Worm (Caenorhabditis elegans): ENCODE measurements around the gene mpst-4.

ce11 chrII:4851594-4852106 lies 11.6 kb downstream of the mpst-4 start, which contains the start of gene dnj-9:
- TF ChIP-seq ceh-22 (tag; optimal IDR thresholded peaks at IDR 0.05): no peak
- TF ChIP-seq mec-3 (tag; optimal IDR thresholded peaks at IDR 0.05; ENCODE audit: borderline replicate concordance): no peak
- TF ChIP-seq pqm-1 (tag; optimal IDR thresholded peaks at IDR 0.05): no peak
- peak; percentile 11 for TF ChIP-seq hlh-8 (tag; optimal IDR thresholded peaks at IDR 0.05)
- no peak for TF ChIP-seq nhr-11 (tag; optimal IDR thresholded peaks at IDR 0.05)
- TF ChIP-seq K02D7.2 (tag; optimal IDR thresholded peaks at IDR 0.05): no peak
- peak; percentile 76 for TF ChIP-seq unc-42 (tag; optimal IDR thresholded peaks at IDR 0.05)
- no peak for TF ChIP-seq fkh-6 (tag; optimal IDR thresholded peaks at IDR 0.05)
- TF ChIP-seq ama-1 (optimal IDR thresholded peaks at IDR 0.05): no peak
- no peak for TF ChIP-seq ceh-19 (GFP tag; optimal IDR thresholded peaks at IDR 0.05)
